Fruit fly (Drosophila melanogaster): ENCODE results near the gene Jhbp15.

Gene Jhbp15

dm6 chr3R:21097160-21097559 lies 46.4 kb upstream of the Jhbp15 start:
- no peak for TF ChIP-seq br (GFP tag; optimal IDR thresholded peaks at IDR 0.05)
- no peak for TF ChIP-seq pan (optimal IDR thresholded peaks at IDR 0.05)

- TF ChIP-seq brk (GFP tag; optimal IDR thresholded peaks at IDR 0.05) (no peak), sv (GFP tag; optimal IDR thresholded peaks at IDR 0.05) (no peak), psq (GFP tag; optimal IDR thresholded peaks at IDR 0.05) (no peak), Vsx2 (GFP tag; optimal IDR thresholded peaks at IDR 0.05; ENCODE audit: partially characterized antibody) (no peak), CG9705 (GFP tag; optimal IDR thresholded peaks at IDR 0.05) (no peak), jim (GFP tag; optimal IDR thresholded peaks at IDR 0.05) (no peak), Mio (GFP tag; optimal IDR thresholded peaks at IDR 0.05) (no peak), Sp1 (GFP tag; optimal IDR thresholded peaks at IDR 0.05) (no peak)
Measured at dm6 chr3R:21096532-21097143, 45.9 kb upstream of the Jhbp15 start.

dm6 chr3R:21094292-21094691 lies 43.5 kb upstream of the Jhbp15 start:
- TF ChIP-seq GATAd (GFP tag; optimal IDR thresholded peaks at IDR 0.05) = no peak
- peak; percentile 59 for TF ChIP-seq Dif (GFP tag; optimal IDR thresholded peaks at IDR 0.05; ENCODE audit: partially characterized antibody)
- peak; percentile 9 for TF ChIP-seq Jra (GFP tag; optimal IDR thresholded peaks at IDR 0.05)

dm6 chr3R:21092829-21093228 lies 42.1 kb upstream of the Jhbp15 start:
- TF ChIP-seq CG9705 (GFP tag; optimal IDR thresholded peaks at IDR 0.05) (no peak), usp (GFP tag; optimal IDR thresholded peaks at IDR 0.05) (no peak), sage (GFP tag; optimal IDR thresholded peaks at IDR 0.05) (no peak), Dfd (GFP tag; optimal IDR thresholded peaks at IDR 0.05) (no peak), Hnf4 (GFP tag; optimal IDR thresholded peaks at IDR 0.05) (no peak), rgr (GFP tag; optimal IDR thresholded peaks at IDR 0.05) (no peak), lola (GFP tag; optimal IDR thresholded peaks at IDR 0.05) (no peak)

- TF ChIP-seq dl (GFP tag; optimal IDR thresholded peaks at IDR 0.05; ENCODE audit: insufficient read depth in 1 of 2, partially characterized antibody in 2 of 2) (no peak), foxo (GFP tag; optimal IDR thresholded peaks at IDR 0.05) (no peak), pan (optimal IDR thresholded peaks at IDR 0.05) (no peak), dmrt93B (GFP tag; optimal IDR thresholded peaks at IDR 0.05) (no peak), CrebA (GFP tag; optimal IDR thresholded peaks at IDR 0.05; ENCODE audit: borderline replicate concordance) (no peak), h (GFP tag; optimal IDR thresholded peaks at IDR 0.05) (no peak), Vsx2 (GFP tag; optimal IDR thresholded peaks at IDR 0.05; ENCODE audit: partially characterized antibody) (no peak), Rel (GFP tag; optimal IDR thresholded peaks at IDR 0.05) (no peak), Rel (tag; optimal IDR thresholded peaks at IDR 0.05) (no peak), Hr83 (GFP tag; optimal IDR thresholded peaks at IDR 0.05; ENCODE audit: poor library complexity, severe bottlenecking) (no peak)
Measured at dm6 chr3R:21092036-21092435, 41.3 kb upstream of the Jhbp15 start.

- TF ChIP-seq dl (GFP tag; optimal IDR thresholded peaks at IDR 0.05; ENCODE audit: insufficient read depth in 1 of 2, partially characterized antibody in 2 of 2) = no peak
- TF ChIP-seq pan (optimal IDR thresholded peaks at IDR 0.05) = no peak
- TF ChIP-seq Dfd (GFP tag; optimal IDR thresholded peaks at IDR 0.05) = no peak
- TF ChIP-seq h (GFP tag; optimal IDR thresholded peaks at IDR 0.05) = no peak
- TF ChIP-seq GATAd (GFP tag; optimal IDR thresholded peaks at IDR 0.05) = no peak
- TF ChIP-seq HLH106 (tag; optimal IDR thresholded peaks at IDR 0.05) = no peak
- TF ChIP-seq CG9705 (GFP tag; optimal IDR thresholded peaks at IDR 0.05) = no peak
- TF ChIP-seq lola (GFP tag; optimal IDR thresholded peaks at IDR 0.05) = no peak
- no peak for TF ChIP-seq CG32264 (GFP tag; optimal IDR thresholded peaks at IDR 0.05)
- TF ChIP-seq Vsx2 (GFP tag; optimal IDR thresholded peaks at IDR 0.05; ENCODE audit: partially characterized antibody) = no peak
- TF ChIP-seq woc (GFP tag; optimal IDR thresholded peaks at IDR 0.05) = no peak
- no peak for TF ChIP-seq sage (GFP tag; optimal IDR thresholded peaks at IDR 0.05)
- TF ChIP-seq ey (GFP tag; optimal IDR thresholded peaks at IDR 0.05) = no peak
- no peak for TF ChIP-seq foxo (GFP tag; optimal IDR thresholded peaks at IDR 0.05)
- no peak for TF ChIP-seq psq (GFP tag; optimal IDR thresholded peaks at IDR 0.05)
- TF ChIP-seq Sp1 (GFP tag; optimal IDR thresholded peaks at IDR 0.05) = no peak
- no peak for TF ChIP-seq Hnf4 (GFP tag; optimal IDR thresholded peaks at IDR 0.05)
- TF ChIP-seq Jra (GFP tag; optimal IDR thresholded peaks at IDR 0.05) = no peak
- TF ChIP-seq jim (GFP tag; optimal IDR thresholded peaks at IDR 0.05) = no peak
Measured at dm6 chr3R:21091500-21091899, 40.7 kb upstream of the Jhbp15 start.

Data from whole organism, wandering third instar larva.